Worm (Caenorhabditis elegans) whole organism, L4/young adult: Measurements from ENCODE around the gene T19C3.7.

Experiments used
- W03F9.2 ChIP-seq: fragments of 150-350 bp; optimal IDR thresholded peaks from 2 replicates; lab custom pipeline; 2014; ENCODE audit warnings: missing biosample characterization, missing genetic modification characterization
- him-1 ChIP-seq: sonication (generic microtip); optimal IDR thresholded peaks from 2 replicates; lab custom pipeline; 2016; ENCODE audit warnings: missing genotype, missing genetic modification reagents, missing genetic modification characterization, missing compliant biosample characterization

ce11 chrIII:644660-645059 lies 8.7 kb upstream of the T19C3.7 start:
- no peak for TF ChIP-seq him-1 (tag; lab: Kevin White, UChicago)
- TF ChIP-seq W03F9.2: no peak
